Comparison of ENCODE assay signal across 5 worm cellular contexts in the genomic region with DNA sequence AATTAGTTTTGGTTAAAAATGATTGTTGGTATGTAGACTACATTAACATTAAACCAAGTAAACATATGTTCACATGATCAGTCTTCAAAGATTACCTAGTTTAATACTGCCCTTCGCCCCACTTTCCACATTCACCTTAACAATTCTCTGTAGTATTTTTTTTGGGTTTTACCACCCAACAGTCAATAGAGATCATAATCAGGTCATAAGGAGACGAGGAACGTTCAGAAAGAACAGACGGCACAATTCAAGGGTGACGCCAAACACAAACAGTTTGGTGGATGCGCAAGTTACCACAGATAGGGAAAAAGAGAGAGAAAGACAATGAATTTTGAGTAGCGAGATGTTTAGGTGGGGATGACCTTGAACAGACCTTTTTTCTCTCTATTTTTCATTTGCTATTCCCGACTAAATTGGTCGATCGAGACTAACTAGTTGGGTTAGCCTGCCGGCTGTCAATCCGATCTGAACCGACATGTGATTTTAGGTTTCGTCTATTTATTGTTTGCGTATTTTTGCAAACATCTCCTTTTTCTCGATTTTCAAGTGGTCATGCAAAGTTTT.
TF ChIP-seq lines count a peak whose summit lies in the region.

No protein-coding gene starts in this region.

TF ChIP-seq in whole organism, L1 larva, 84 proteins besides CTCF, POLR2A, EP300 and RAD21 (continues in another document):
- TF ChIP-seq elt-3 (tag; optimal IDR thresholded peaks at IDR 0.05; lab: Kevin White, UChicago) (peak in 5 of 6 experiments; percentile 14 to 73 (median 43)), nhr-19 (GFP tag; conservative IDR thresholded peaks at IDR 0.05; lab: Robert Waterston, UW) (peak; percentile 20), nhr-71 (tag; optimal IDR thresholded peaks at IDR 0.05; lab: Kevin White, UChicago) (peak; percentile 64), blmp-1 (tag; optimal IDR thresholded peaks at IDR 0.05; lab: Kevin White, UChicago) (peak; percentile 59), ceh-88 (GFP tag; IDR thresholded peaks at IDR 0.05; lab: Robert Waterston, UW) (no peak), ceh-8 (GFP tag; optimal IDR thresholded peaks at IDR 0.05; lab: Kevin White, UChicago) (no peak), lin-14 (GFP tag; optimal IDR thresholded peaks at IDR 0.05; lab: Kevin White, UChicago) (peak; percentile 90), vab-15 (tag; optimal IDR thresholded peaks at IDR 0.05; lab: Kevin White, UChicago) (no peak), efl-1 (optimal IDR thresholded peaks at IDR 0.05; lab: Kevin White, UChicago) (peak in 1 of 2 experiments; percentile 25), efl-1 (GFP tag; optimal IDR thresholded peaks at IDR 0.05 in 1 of 2; lab: Kevin White, UChicago) (peak in 1 of 2 experiments; percentile 87), sup-37 (GFP tag; optimal IDR thresholded peaks at IDR 0.05; lab: Kevin White, UChicago) (no peak), nhr-90 (tag; optimal IDR thresholded peaks at IDR 0.05; lab: Kevin White, UChicago; ENCODE audit: poor library complexity) (peak; percentile 48), hlh-17 (GFP tag; optimal IDR thresholded peaks at IDR 0.05; lab: Kevin White, UChicago; ENCODE audit: borderline replicate concordance) (no peak), alr-1 (tag; optimal IDR thresholded peaks at IDR 0.05; lab: Kevin White, UChicago; ENCODE audit: borderline replicate concordance) (no peak), grh-1 (GFP tag; IDR thresholded peaks at IDR 0.05; lab: Robert Waterston, UW) (peak; percentile 80), nhr-77 (tag; optimal IDR thresholded peaks at IDR 0.05; lab: Kevin White, UChicago) (no peak)

TF ChIP-seq in whole organism, L2 larva, 48 proteins besides CTCF, POLR2A, EP300 and RAD21 (continues in another document):
- TF ChIP-seq lin-11 (tag; optimal IDR thresholded peaks at IDR 0.05; lab: Kevin White, UChicago) (no peak), lin-39 (tag; optimal IDR thresholded peaks at IDR 0.05; lab: Kevin White, UChicago) (no peak), R02D3.7 (tag; optimal IDR thresholded peaks at IDR 0.05; lab: Kevin White, UChicago) (no peak), peb-1 (tag; optimal IDR thresholded peaks at IDR 0.05; lab: Kevin White, UChicago) (no peak), unc-55 (GFP tag; optimal IDR thresholded peaks at IDR 0.05; lab: Kevin White, UChicago) (no peak), alr-1 (tag; optimal IDR thresholded peaks at IDR 0.05; lab: Kevin White, UChicago) (no peak), skn-1 (tag; optimal IDR thresholded peaks at IDR 0.05; lab: Kevin White, UChicago) (no peak), dmd-4 (tag; optimal IDR thresholded peaks at IDR 0.05; lab: Kevin White, UChicago) (no peak), nhr-23 (tag; optimal IDR thresholded peaks at IDR 0.05; lab: Kevin White, UChicago) (no peak), zag-1 (tag; optimal IDR thresholded peaks at IDR 0.05; lab: Kevin White, UChicago) (no peak), crh-2 (tag; optimal IDR thresholded peaks at IDR 0.05; lab: Kevin White, UChicago) (no peak), sma-9 (GFP tag; optimal IDR thresholded peaks at IDR 0.05; lab: Kevin White, UChicago) (peak; percentile 58), sma-9 (tag; optimal IDR thresholded peaks at IDR 0.05; lab: Kevin White, UChicago) (no peak), elt-1 (tag; optimal IDR thresholded peaks at IDR 0.05; lab: Kevin White, UChicago) (no peak), unc-39 (tag; optimal IDR thresholded peaks at IDR 0.05; lab: Kevin White, UChicago) (no peak), sem-4 (tag; optimal IDR thresholded peaks at IDR 0.05; lab: Kevin White, UChicago) (no peak), nhr-21 (tag; optimal IDR thresholded peaks at IDR 0.05; lab: Kevin White, UChicago) (no peak), lin-13 (GFP tag; optimal IDR thresholded peaks at IDR 0.05; lab: Kevin White, UChicago) (no peak), ztf-11 (tag; optimal IDR thresholded peaks at IDR 0.05; lab: Kevin White, UChicago) (no peak)

TF ChIP-seq in whole organism, L3 larva, 47 proteins besides CTCF, POLR2A, EP300 and RAD21:
- TF ChIP-seq nhr-77 (tag; optimal IDR thresholded peaks at IDR 0.05; lab: Kevin White, UChicago) (no peak), nhr-12 (tag; optimal IDR thresholded peaks at IDR 0.05; lab: Kevin White, UChicago) (no peak), ceh-28 (tag; optimal IDR thresholded peaks at IDR 0.05; lab: Kevin White, UChicago) (no peak), eor-1 (tag; optimal IDR thresholded peaks at IDR 0.05; lab: Kevin White, UChicago) (no peak), nfya-1 (tag; optimal IDR thresholded peaks at IDR 0.05; lab: Kevin White, UChicago; ENCODE audit: insufficient read depth) (no peak), jun-1 (tag; optimal IDR thresholded peaks at IDR 0.05; lab: Kevin White, UChicago) (no peak), mdl-1 (tag; optimal IDR thresholded peaks at IDR 0.05; lab: Kevin White, UChicago) (no peak), nhr-28 (tag; optimal IDR thresholded peaks at IDR 0.05; lab: Kevin White, UChicago) (no peak), ZK546.5 (tag; optimal IDR thresholded peaks at IDR 0.05; lab: Kevin White, UChicago) (no peak), nhr-25 (tag; optimal IDR thresholded peaks at IDR 0.05; lab: Kevin White, UChicago) (peak; percentile 69), unc-39 (tag; optimal IDR thresholded peaks at IDR 0.05; lab: Kevin White, UChicago) (no peak), skn-1 (tag; optimal IDR thresholded peaks at IDR 0.05; lab: Kevin White, UChicago) (no peak), elt-2 (tag; optimal IDR thresholded peaks at IDR 0.05; lab: Kevin White, UChicago) (peak; percentile 14), ztf-4 (tag; optimal IDR thresholded peaks at IDR 0.05; lab: Kevin White, UChicago) (no peak), pqm-1 (tag; optimal IDR thresholded peaks at IDR 0.05; lab: Kevin White, UChicago) (no peak), nhr-23 (tag; optimal IDR thresholded peaks at IDR 0.05; lab: Kevin White, UChicago) (peak; percentile 25), pha-4 (tag; optimal IDR thresholded peaks at IDR 0.05; lab: Kevin White, UChicago) (peak; percentile 59), nhr-67 (tag; optimal IDR thresholded peaks at IDR 0.05; lab: Kevin White, UChicago) (no peak)
TF ChIP-seq in whole organism, L3 larva: peak in this region for 4.

TF ChIP-seq in whole organism, L4 larva, 104 proteins besides CTCF, POLR2A, EP300 and RAD21:
- TF ChIP-seq zip-2 (tag; optimal IDR thresholded peaks at IDR 0.05; lab: Kevin White, UChicago) (no peak), sdz-12 (GFP tag; optimal IDR thresholded peaks at IDR 0.05; lab: Kevin White, UChicago) (no peak), mxl-3 (GFP tag; optimal IDR thresholded peaks at IDR 0.05; lab: Kevin White, UChicago) (peak; percentile 28), hlh-11 (tag; optimal IDR thresholded peaks at IDR 0.05; lab: Kevin White, UChicago) (peak; percentile 17), nhr-25 (tag; optimal IDR thresholded peaks at IDR 0.05; lab: Kevin White, UChicago; ENCODE audit: borderline replicate concordance, insufficient read depth) (peak; percentile 71), dmd-6 (GFP tag; IDR thresholded peaks at IDR 0.05; lab: Robert Waterston, UW) (0 out of 2 replicates have a peak, but pooled peaks have one; percentile 5), dve-1 (tag; optimal IDR thresholded peaks at IDR 0.05; lab: Kevin White, UChicago; ENCODE audit: insufficient read depth) (peak; percentile 23), hlh-30 (tag; optimal IDR thresholded peaks at IDR 0.05; lab: Kevin White, UChicago; ENCODE audit: insufficient read depth) (peak; percentile 26), fos-1 (tag; optimal IDR thresholded peaks at IDR 0.05; lab: Kevin White, UChicago) (no peak), unc-62 (GFP tag; optimal IDR thresholded peaks at IDR 0.05 in 1 of 2; lab: Kevin White, UChicago) (peak in 1 of 2 experiments; percentile 95), unc-62 (tag; optimal IDR thresholded peaks at IDR 0.05; lab: Kevin White, UChicago) (no peak), daf-8 (GFP tag; IDR thresholded peaks at IDR 0.05; lab: Robert Waterston, UW) (no peak), nhr-28 (tag; optimal IDR thresholded peaks at IDR 0.05; lab: Kevin White, UChicago) (peak; percentile 65)

TF ChIP-seq in whole organism, young adult, 124 proteins besides CTCF, POLR2A, EP300 and RAD21:
- TF ChIP-seq F49E8.2 (tag; optimal IDR thresholded peaks at IDR 0.05; lab: Kevin White, UChicago; ENCODE audit: insufficient read depth): no peak
- no peak for TF ChIP-seq ztf-18 (tag; optimal IDR thresholded peaks at IDR 0.05; lab: Kevin White, UChicago)
- 0 out of 2 replicates have a peak, but pooled peaks have one; percentile 40 for TF ChIP-seq ztf-6 (GFP tag; IDR thresholded peaks at IDR 0.05; lab: Robert Waterston, UW)
- TF ChIP-seq lsl-1 (GFP tag; optimal IDR thresholded peaks at IDR 0.05; lab: Kevin White, UChicago): no peak
- no peak for TF ChIP-seq lin-35 (GFP tag; optimal IDR thresholded peaks at IDR 0.05; lab: Kevin White, UChicago)
- no peak for TF ChIP-seq dpff-1 (tag; optimal IDR thresholded peaks at IDR 0.05; lab: Kevin White, UChicago)
- TF ChIP-seq F57A8.1 (GFP tag; optimal IDR thresholded peaks at IDR 0.05; lab: Kevin White, UChicago): no peak
- TF ChIP-seq hmg-20 (GFP tag; IDR thresholded peaks at IDR 0.05; lab: Robert Waterston, UW): no peak
- TF ChIP-seq athp-1 (tag; optimal IDR thresholded peaks at IDR 0.05; lab: Kevin White, UChicago): no peak
- peak; percentile 27 for TF ChIP-seq nhr-80 (tag; optimal IDR thresholded peaks at IDR 0.05; lab: Kevin White, UChicago)
- TF ChIP-seq madf-8 (GFP tag; conservative IDR thresholded peaks at IDR 0.05; lab: Robert Waterston, UW): no peak
- TF ChIP-seq Y53G8AR.9 (GFP tag; conservative IDR thresholded peaks at IDR 0.05; lab: Robert Waterston, UW): no peak
- no peak for TF ChIP-seq ZK185.1 (tag; optimal IDR thresholded peaks at IDR 0.05; lab: Kevin White, UChicago; ENCODE audit: poor library complexity, severe bottlenecking)
- TF ChIP-seq ceh-40 (GFP tag; IDR thresholded peaks at IDR 0.05; lab: Robert Waterston, UW): no peak
- no peak for TF ChIP-seq bed-1 (GFP tag; IDR thresholded peaks at IDR 0.05; lab: Robert Waterston, UW)
- TF ChIP-seq die-1 (tag; optimal IDR thresholded peaks at IDR 0.05; lab: Kevin White, UChicago): no peak
- no peak for TF ChIP-seq mes-4 (tag; optimal IDR thresholded peaks at IDR 0.05; lab: Kevin White, UChicago)
- TF ChIP-seq ceh-79 (tag; optimal IDR thresholded peaks at IDR 0.05; lab: Kevin White, UChicago): no peak
- TF ChIP-seq gei-17 (GFP tag; optimal IDR thresholded peaks at IDR 0.05; lab: Kevin White, UChicago): no peak
- TF ChIP-seq ztf-26 (tag; optimal IDR thresholded peaks at IDR 0.05; lab: Kevin White, UChicago): no peak
- TF ChIP-seq somi-1 (GFP tag; optimal IDR thresholded peaks at IDR 0.05; lab: Kevin White, UChicago): no peak
- no peak for TF ChIP-seq Y56A3A.18 (GFP tag; IDR thresholded peaks at IDR 0.05; lab: Robert Waterston, UW)
- TF ChIP-seq pha-4 (tag; optimal IDR thresholded peaks at IDR 0.05; lab: Kevin White, UChicago): peak; percentile 56
- no peak for TF ChIP-seq egl-44 (GFP tag; IDR thresholded peaks at IDR 0.05; lab: Robert Waterston, UW)
- no peak for TF ChIP-seq Y67H2A.10 (GFP tag; conservative IDR thresholded peaks at IDR 0.05; lab: Robert Waterston, UW)
- TF ChIP-seq cebp-1 (GFP tag; IDR thresholded peaks at IDR 0.05; lab: Robert Waterston, UW): no peak
- TF ChIP-seq cebp-1 (tag; optimal IDR thresholded peaks at IDR 0.05; lab: Kevin White, UChicago): peak; percentile 29
- TF ChIP-seq F22D6.2 (tag; optimal IDR thresholded peaks at IDR 0.05; lab: Kevin White, UChicago): no peak
